Fruit fly (Drosophila melanogaster) S2 (cell line): Measurements from ENCODE around the gene CG17154.

Experiments used
- CG8478 ChIP-seq: fragments of >200 bp; optimal IDR thresholded peaks from 2 replicates; lab custom pipeline; 2018
- CTCF ChIP-seq, 2 experiments: fragments of >200 bp; optimal IDR thresholded peaks; 2 replicates each; lab custom pipeline; 2018

- no peak for TF ChIP-seq CG8478 (lab: Kevin White, UChicago)
- TF ChIP-seq CTCF (optimal IDR thresholded peaks at IDR 0.05; lab: Kevin White, UChicago) = no peak
These were observed 6.5 kb upstream of the CG17154 start, which contains the start of gene Sema5c for dm6 chr3L:12081679-12082520.
